Worm (Caenorhabditis elegans) whole organism, L4/young adult: Measurements from ENCODE around the gene T22B2.1.

Source experiments
- W03F9.2 ChIP-seq: fragments of 150-350 bp; optimal IDR thresholded peaks from 2 replicates; lab custom pipeline; 2014; ENCODE audit warnings: missing biosample characterization, missing genetic modification characterization
- dao-5 ChIP-seq: sonication (generic microtip); optimal IDR thresholded peaks from 2 replicates; lab custom pipeline; 2016; ENCODE audit warnings: missing genotype, missing genetic modification characterization, moderate library complexity, missing compliant biosample characterization
- him-1 ChIP-seq: sonication (generic microtip); optimal IDR thresholded peaks from 2 replicates; lab custom pipeline; 2016; ENCODE audit warnings: missing genotype, missing genetic modification reagents, missing genetic modification characterization, missing compliant biosample characterization

DNA sequence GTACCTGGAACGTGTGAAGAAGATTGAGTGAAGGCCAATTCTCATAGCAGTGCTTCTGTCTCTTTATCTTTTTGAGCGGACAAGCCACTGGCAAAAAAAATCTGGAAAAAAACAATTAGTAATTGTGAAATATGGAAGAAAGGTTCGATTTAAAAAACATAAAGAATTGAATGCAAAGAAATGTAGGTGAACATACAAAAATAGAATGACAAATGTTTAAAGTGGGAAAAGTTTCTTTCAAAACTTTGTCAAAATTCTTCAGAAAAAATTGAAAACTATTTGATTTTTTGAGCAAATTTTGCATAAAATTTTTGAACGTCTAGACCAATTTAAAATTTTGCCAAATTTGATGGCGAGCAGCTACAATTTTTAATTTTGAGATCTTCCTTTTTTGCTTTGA, 17.3 kb downstream of the T22B2.1 start, which contains the start of gene ptp-4A2:
- TF ChIP-seq him-1 (tag; lab: Kevin White, UChicago) (no peak), dao-5 (tag; lab: Kevin White, UChicago) (no peak), W03F9.2 (no peak)
